Fruit fly (Drosophila melanogaster) whole organism, embryonic: ENCODE measurements around the gene CG15046.
A peak's percentile ranks its signal among the peaks of the same experiment; 100 is the strongest.

Experiments used
- Adf1 ChIP-seq: fragments of 200-800 bp; sonication (Bioruptor generic); IDR thresholded peaks from 2 replicates; pipeline ENCODE4 v1.3.6; 2022; ENCODE audit warnings: missing biosample characterization, missing genetic modification characterization
- Bteb2 ChIP-seq: fragments of 200-800 bp; sonication (Bioruptor generic); optimal IDR thresholded peaks from 2 replicates; lab custom pipeline; 2016; ENCODE audit warnings: missing biosample characterization, missing genetic modification characterization
- CG11560 ChIP-seq: fragments of 200-800 bp; sonication (Bioruptor generic); IDR thresholded peaks from 3 replicates; pipeline ENCODE4 v1.3.6; 2022; ENCODE audit warnings: missing biosample characterization, missing genetic modification characterization
- CG15696 ChIP-seq: fragments of 200-800 bp; sonication (Bioruptor generic); optimal IDR thresholded peaks from 2 replicates; lab custom pipeline; 2019; ENCODE audit warnings: missing biosample characterization, mild to moderate bottlenecking, missing genetic modification characterization, moderate library complexity
- CG1647 ChIP-seq: fragments of 200-800 bp; sonication (Bioruptor generic); optimal IDR thresholded peaks from 3 replicates; lab custom pipeline; 2016; ENCODE audit warnings: missing biosample characterization, missing genetic modification characterization
- CG18476 ChIP-seq: fragments of 200-800 bp; sonication (Bioruptor generic); optimal IDR thresholded peaks from 2 replicates; lab custom pipeline; 2016; ENCODE audit warnings: missing biosample characterization, mild to moderate bottlenecking, missing genetic modification characterization
- CG18599 ChIP-seq: fragments of 200-800 bp; sonication (Bioruptor generic); optimal IDR thresholded peaks from 3 replicates; lab custom pipeline; 2017; ENCODE audit warnings: missing biosample characterization, missing genetic modification characterization, mild to moderate bottlenecking, moderate library complexity, missing genetic modification reagents
- CG2120 ChIP-seq: fragments of 200-800 bp; sonication (Bioruptor generic); optimal IDR thresholded peaks from 3 replicates; lab custom pipeline; 2016; ENCODE audit warnings: missing biosample characterization, missing genetic modification characterization
- CG2678 ChIP-seq: fragments of 200-800 bp; sonication (Bioruptor generic); optimal IDR thresholded peaks from 3 replicates; lab custom pipeline; 2019; ENCODE audit warnings: missing biosample characterization, mild to moderate bottlenecking, missing genetic modification characterization, moderate library complexity
- CG2712 ChIP-seq: fragments of 200-800 bp; optimal IDR thresholded peaks from 3 replicates; lab custom pipeline; 2019; ENCODE audit warnings: missing biosample characterization, mild to moderate bottlenecking, missing genetic modification characterization, moderate library complexity
- CG32767 ChIP-seq: fragments of 200-800 bp; sonication (Bioruptor generic); IDR thresholded peaks from 2 replicates; pipeline ENCODE4 v1.3.6; 2022; ENCODE audit warnings: missing biosample characterization, missing genetic modification characterization
- CG6854 ChIP-seq: fragments of 200-800 bp; sonication (Bioruptor generic); optimal IDR thresholded peaks from 3 replicates; lab custom pipeline; 2017; ENCODE audit warnings: missing biosample characterization, mild to moderate bottlenecking, missing genetic modification characterization
- CG7786 ChIP-seq: fragments of 200-800 bp; sonication (Bioruptor generic); optimal IDR thresholded peaks from 2 replicates; lab custom pipeline; 2016; ENCODE audit warnings: missing biosample characterization, missing genetic modification characterization
- CG9215 ChIP-seq: fragments of 200-800 bp; sonication (Bioruptor generic); IDR thresholded peaks from 2 replicates; pipeline ENCODE4 v1.3.6; 2022; ENCODE audit warnings: missing biosample characterization, missing genetic modification characterization
- Chrac-16 ChIP-seq: fragments of 200-800 bp; sonication (Bioruptor generic); optimal IDR thresholded peaks from 3 replicates; lab custom pipeline; 2016; ENCODE audit warnings: missing biosample characterization, missing genetic modification characterization
- Dbx ChIP-seq: fragments of 200-800 bp; sonication (Bioruptor generic); IDR thresholded peaks from 3 replicates; pipeline ENCODE4 v1.3.6; 2022; ENCODE audit warnings: missing biosample characterization, missing genetic modification characterization
- Ets65A ChIP-seq: fragments of 200-800 bp; sonication (Bioruptor generic); peaks from one replicate; lab custom pipeline; 2016; ENCODE audit warnings: missing biosample characterization, missing genetic modification characterization
- Fer3 ChIP-seq: fragments of 200-800 bp; sonication (Bioruptor generic); optimal IDR thresholded peaks from 2 replicates; lab custom pipeline; 2018; ENCODE audit warnings: missing biosample characterization, mild to moderate bottlenecking, missing genetic modification characterization, moderate library complexity
- HHEX ChIP-seq: fragments of 200-800 bp; sonication (Bioruptor generic); optimal IDR thresholded peaks from 3 replicates; lab custom pipeline; 2017; ENCODE audit warnings: missing biosample characterization, mild to moderate bottlenecking, missing genetic modification characterization, missing genetic modification reagents
- Hand ChIP-seq: fragments of 200-800 bp; sonication (Bioruptor generic); optimal IDR thresholded peaks from 2 replicates; lab custom pipeline; 2017; ENCODE audit warnings: mild to moderate bottlenecking, missing biosample characterization, missing genetic modification reagents, missing genetic modification characterization
- Meics ChIP-seq: fragments of 200-800 bp; sonication (Bioruptor generic); optimal IDR thresholded peaks from 2 replicates; lab custom pipeline; 2017; ENCODE audit warnings: missing biosample characterization, mild to moderate bottlenecking, missing genetic modification characterization
- Ptx1 ChIP-seq: fragments of 200-800 bp; sonication (Bioruptor generic); IDR thresholded peaks from 2 replicates; pipeline ENCODE4 v1.3.6; 2022; ENCODE audit warnings: missing biosample characterization, missing genetic modification characterization
- dmrt99B ChIP-seq: fragments of 200-800 bp; sonication (Bioruptor generic); optimal IDR thresholded peaks from 2 replicates; lab custom pipeline; 2018; ENCODE audit warnings: missing biosample characterization, mild to moderate bottlenecking, missing genetic modification characterization, moderate library complexity
- esg ChIP-seq: fragments of 200-800 bp; sonication (Bioruptor generic); conservative IDR thresholded peaks from 2 replicates; pipeline ENCODE4 v1.3.6; 2022; ENCODE audit warnings: missing biosample characterization, missing genetic modification characterization
- gsb-n ChIP-seq: fragments of 200-800 bp; sonication (Bioruptor generic); optimal IDR thresholded peaks from 3 replicates; lab custom pipeline; 2018; ENCODE audit warnings: missing biosample characterization, mild to moderate bottlenecking, missing genetic modification characterization
- inv ChIP-seq: fragments of 200-800 bp; sonication (Bioruptor generic); IDR thresholded peaks from 2 replicates; pipeline ENCODE4 v1.3.6; 2022; ENCODE audit warnings: missing biosample characterization, missing genetic modification characterization; ENCODE audit not compliant: partially characterized antibody
- lab ChIP-seq: fragments of 200-800 bp; sonication (Bioruptor generic); optimal IDR thresholded peaks from 3 replicates; lab custom pipeline; 2017; ENCODE audit warnings: missing biosample characterization, missing genetic modification characterization, mild to moderate bottlenecking, moderate library complexity, missing genetic modification reagents
- nerfin-2 ChIP-seq: fragments of 200-800 bp; sonication (Bioruptor generic); IDR thresholded peaks from 2 replicates; pipeline ENCODE4 v1.3.6; 2022; ENCODE audit warnings: missing biosample characterization, missing genetic modification characterization; ENCODE audit not compliant: partially characterized antibody
- phol ChIP-seq: fragments of 200-800 bp; sonication (Bioruptor generic); optimal IDR thresholded peaks from 3 replicates; lab custom pipeline; 2018; ENCODE audit warnings: missing biosample characterization, mild to moderate bottlenecking, missing genetic modification characterization, moderate library complexity
- prd ChIP-seq, 3 experiments: fragments of >200 bp in 2 of 3; fragments of 200-800 bp in 1 of 3; sonication (Bioruptor generic) in 1 of 3; optimal IDR thresholded peaks in 2 of 3; IDR thresholded peaks in 1 of 3; 2 replicates in 2 of 3; 3 replicates in 1 of 3; pipeline versions ENCODE4 v1.3.6 to Lab custom; 2017 to 2022; ENCODE audit warnings: missing biosample characterization in 1 of 3, missing genetic modification characterization in 1 of 3
- psq ChIP-seq: fragments of 200-800 bp; sonication (Bioruptor generic); optimal IDR thresholded peaks from 2 replicates; lab custom pipeline; 2017; ENCODE audit warnings: missing biosample characterization, missing genetic modification characterization
- row ChIP-seq: fragments of 200-800 bp; sonication (Bioruptor generic); IDR thresholded peaks from 3 replicates; pipeline ENCODE4 v1.3.6; 2022; ENCODE audit warnings: missing biosample characterization, missing genetic modification characterization
- sens ChIP-seq: fragments of 200-800 bp; sonication (Bioruptor generic); peaks from one replicate; lab custom pipeline; 2016; ENCODE audit warnings: missing biosample characterization, missing genetic modification characterization
- sisA ChIP-seq: fragments of 200-800 bp; sonication (Bioruptor generic); IDR thresholded peaks from 2 replicates; pipeline ENCODE4 v1.3.6; 2022; ENCODE audit warnings: missing biosample characterization, missing genetic modification characterization
- slbo ChIP-seq: fragments of 200-800 bp; sonication (Bioruptor generic); IDR thresholded peaks from 2 replicates; pipeline ENCODE4 v1.3.6; 2022; ENCODE audit warnings: missing biosample characterization, missing genetic modification characterization
- stwl ChIP-seq: fragments of 200-800 bp; sonication (Bioruptor generic); optimal IDR thresholded peaks from 3 replicates; lab custom pipeline; 2018; ENCODE audit warnings: missing biosample characterization, mild to moderate bottlenecking, missing genetic modification characterization, moderate library complexity
- tio ChIP-seq: fragments of 200-800 bp; sonication (Bioruptor generic); optimal IDR thresholded peaks from 2 replicates; lab custom pipeline; 2017; ENCODE audit warnings: missing biosample characterization, missing genetic modification characterization, inconsistent platforms
- trh ChIP-seq: fragments of 200-800 bp; sonication (Bioruptor generic); optimal IDR thresholded peaks from 2 replicates; lab custom pipeline; 2016; ENCODE audit warnings: missing biosample characterization, missing genetic modification characterization

The CG15046 gene

dm6 chrX:18467881-18468280 is 21.5 kb downstream of the CG15046 start (continued):
- TF ChIP-seq nerfin-2, result no peak
- no peak for TF ChIP-seq trh (GFP tag; lab: Kevin White, UChicago)
- TF ChIP-seq CG1647 (GFP tag; lab: Kevin White, UChicago), result no peak
- no peak for TF ChIP-seq CG6854 (GFP tag; lab: Kevin White, UChicago)
- peak; percentile 33; the same call in 1 of the 2 replicates for TF ChIP-seq sisA (GFP tag; lab: Robert Waterston, UW)
- TF ChIP-seq phol (tag; lab: Kevin White, UChicago), result peak; percentile 5

- TF ChIP-seq inv (GFP tag; lab: Robert Waterston, UW) (no peak), Hand (GFP tag; lab: Kevin White, UChicago) (no peak), stwl (peak; percentile 19), sens (GFP tag; lab: Kevin White, UChicago) (peak; percentile 37)
Measured at dm6 chrX:18460318-18460717, 29.1 kb downstream of the CG15046 start, which contains the start of gene CG43843. CG43843 (minus strand) TSS chrX:18460418.

- TF ChIP-seq psq (GFP tag; lab: Kevin White, UChicago), result no peak
- no peak for TF ChIP-seq CG11560
- TF ChIP-seq slbo, result peak; percentile 36
- TF ChIP-seq CG9215 (GFP tag; lab: Robert Waterston, UW), result peak; percentile 16; the same call in 1 of the 2 replicates
- TF ChIP-seq dmrt99B (tag; lab: Kevin White, UChicago), result peak; percentile 1
- TF ChIP-seq lab (GFP tag; lab: Kevin White, UChicago), result peak; percentile 1
- peak; percentile 59 for TF ChIP-seq row (GFP tag; lab: Robert Waterston, UW)
- TF ChIP-seq Dbx, result peak; percentile 39; the same call in 1 of the 3 replicates
- peak; percentile 87 for TF ChIP-seq Ets65A (GFP tag; lab: Kevin White, UChicago)
- TF ChIP-seq sens (GFP tag; lab: Kevin White, UChicago), result peak; percentile 66
- no peak for TF ChIP-seq prd (optimal IDR thresholded peaks at IDR 0.05; lab: Kevin White, UChicago)
- TF ChIP-seq prd (GFP tag; IDR thresholded peaks at IDR 0.05; lab: Robert Waterston, UW), result peak; percentile 14; the same call in 1 of the 3 replicates
- TF ChIP-seq tio (GFP tag; lab: Kevin White, UChicago), result no peak
- TF ChIP-seq CG2120 (GFP tag; lab: Kevin White, UChicago), result peak; percentile 48
- TF ChIP-seq Meics (GFP tag; lab: Kevin White, UChicago), result peak; percentile 12
- peak; percentile 68 for TF ChIP-seq CG18476
- peak; percentile 38 for TF ChIP-seq CG18599
- peak; percentile 6 for TF ChIP-seq CG2678 (tag; lab: Kevin White, UChicago)
- TF ChIP-seq esg (GFP tag; lab: Robert Waterston, UW), result no peak
- TF ChIP-seq, all 482 proteins: peak for 14
Measured at dm6 chrX:18452717-18453116, 36.7 kb downstream of the CG15046 start.

- no peak for TF ChIP-seq Chrac-16
- no peak for TF ChIP-seq Fer3 (tag; lab: Kevin White, UChicago)
- TF ChIP-seq CG15696 (tag; lab: Kevin White, UChicago), result no peak
- TF ChIP-seq HHEX (GFP tag; lab: Kevin White, UChicago), result no peak
- TF ChIP-seq gsb-n (tag; lab: Kevin White, UChicago), result no peak
- TF ChIP-seq Adf1, result no peak
- TF ChIP-seq Ptx1 (GFP tag; lab: Robert Waterston, UW), result no peak
- no peak for TF ChIP-seq CG2712 (tag; lab: Kevin White, UChicago)
- no peak for TF ChIP-seq CG32767
- TF ChIP-seq Bteb2 (GFP tag; lab: Kevin White, UChicago), result no peak
- TF ChIP-seq CG7786 (GFP tag; lab: Kevin White, UChicago), result no peak
- TF ChIP-seq psq (GFP tag; lab: Kevin White, UChicago), result no peak
Measured at dm6 chrX:18440481-18440880, 48.9 kb downstream of the CG15046 start, which contains the start of gene CG32548. CG32548 (minus strand) TSS chrX:18440581.
